Fruit fly (Drosophila melanogaster): ENCODE results near the gene sni.

Gene sni

dm6 chrX:8227942-8228341 is 15.9 kb downstream of the sni start:
- TF ChIP-seq CG9948 (tag; optimal IDR thresholded peaks at IDR 0.05) (no peak), CG8301 (tag; optimal IDR thresholded peaks at IDR 0.05) (no peak), CG34367 (tag; optimal IDR thresholded peaks at IDR 0.05) (no peak), gl (tag; optimal IDR thresholded peaks at IDR 0.05) (no peak)

dm6 chrX:8215855-8216586 is 27.8 kb downstream of the sni start:
- TF ChIP-seq CG15710 (tag; optimal IDR thresholded peaks at IDR 0.05) (no peak), CG8159 (tag; optimal IDR thresholded peaks at IDR 0.05) (no peak), CG13204 (GFP tag; optimal IDR thresholded peaks at IDR 0.05) (no peak), fd96Ca (GFP tag; IDR thresholded peaks at IDR 0.05) (peak; percentile 6; the same call in 1 of the 3 replicates), CG12605 (GFP tag; IDR thresholded peaks at IDR 0.05) (no peak), CG17806 (tag; optimal IDR thresholded peaks at IDR 0.05) (no peak), EcR (GFP tag; optimal IDR thresholded peaks at IDR 0.05) (no peak), Pif1B (GFP tag; optimal IDR thresholded peaks at IDR 0.05) (no peak), CG14655 (GFP tag; optimal IDR thresholded peaks at IDR 0.05) (peak; percentile 1), Ets98B (GFP tag; IDR thresholded peaks at IDR 0.05) (no peak; the same call in 1 of the 2 replicates), D1 (tag; optimal IDR thresholded peaks at IDR 0.05) (no peak), CG10348 (GFP tag; IDR thresholded peaks at IDR 0.05) (no peak), rn (GFP tag; IDR thresholded peaks at IDR 0.05) (no peak), CG4496 (GFP tag; IDR thresholded peaks at IDR 0.05) (0 out of 3 replicates have a peak, but pooled peaks have one; percentile 46), Snoo (tag; optimal IDR thresholded peaks at IDR 0.05) (no peak), CG8301 (tag; optimal IDR thresholded peaks at IDR 0.05) (no peak)

dm6 chrX:8215094-8215854 is 28.5 kb downstream of the sni start:
- TF ChIP-seq CG8159 (tag; optimal IDR thresholded peaks at IDR 0.05) (peak; percentile 86), Snoo (tag; optimal IDR thresholded peaks at IDR 0.05) (no peak), CG15710 (tag; optimal IDR thresholded peaks at IDR 0.05) (peak; percentile 79), CG9948 (tag; optimal IDR thresholded peaks at IDR 0.05) (peak; percentile 90), gl (tag; optimal IDR thresholded peaks at IDR 0.05) (peak; percentile 2), CG17806 (tag; optimal IDR thresholded peaks at IDR 0.05) (peak; percentile 75), CG8301 (tag; optimal IDR thresholded peaks at IDR 0.05) (peak; percentile 59), D1 (tag; optimal IDR thresholded peaks at IDR 0.05) (peak; percentile 84), EcR (GFP tag; optimal IDR thresholded peaks at IDR 0.05) (peak; percentile 58), CG13204 (GFP tag; optimal IDR thresholded peaks at IDR 0.05) (no peak), Pif1B (GFP tag; optimal IDR thresholded peaks at IDR 0.05) (peak; percentile 55), CG14655 (GFP tag; optimal IDR thresholded peaks at IDR 0.05) (peak; percentile 86), Ets98B (GFP tag; IDR thresholded peaks at IDR 0.05) (no peak), CG34367 (tag; optimal IDR thresholded peaks at IDR 0.05) (peak; percentile 72)

dm6 chrX:8214017-8214416 is 29.8 kb downstream of the sni start:
- TF ChIP-seq CG8159 (tag; optimal IDR thresholded peaks at IDR 0.05) (no peak), EcR (GFP tag; optimal IDR thresholded peaks at IDR 0.05) (peak; percentile 36), fd96Ca (GFP tag; IDR thresholded peaks at IDR 0.05) (0 out of 3 replicates have a peak, but pooled peaks have one; percentile 36), CG13204 (GFP tag; optimal IDR thresholded peaks at IDR 0.05) (peak; percentile 7), CG34367 (tag; optimal IDR thresholded peaks at IDR 0.05) (peak; percentile 38), Pif1A (GFP tag; optimal IDR thresholded peaks at IDR 0.05) (no peak), CG4496 (GFP tag; IDR thresholded peaks at IDR 0.05) (peak; percentile 26; the same call in 1 of the 3 replicates), gl (tag; optimal IDR thresholded peaks at IDR 0.05) (peak; percentile 23), CG10348 (GFP tag; IDR thresholded peaks at IDR 0.05) (no peak)

- peak; percentile 51 for TF ChIP-seq Pif1A (GFP tag; optimal IDR thresholded peaks at IDR 0.05)
- TF ChIP-seq Pif1B (GFP tag; optimal IDR thresholded peaks at IDR 0.05), result peak; percentile 49
- peak; percentile 5 for TF ChIP-seq D1 (tag; optimal IDR thresholded peaks at IDR 0.05)
- TF ChIP-seq CG9948 (tag; optimal IDR thresholded peaks at IDR 0.05), result peak; percentile 80
- TF ChIP-seq gl (tag; optimal IDR thresholded peaks at IDR 0.05), result peak; percentile 6
- peak; percentile 71 for TF ChIP-seq CG8301 (tag; optimal IDR thresholded peaks at IDR 0.05)
- TF ChIP-seq Ets98B (GFP tag; IDR thresholded peaks at IDR 0.05), result peak; percentile 56
- TF ChIP-seq Snoo (tag; optimal IDR thresholded peaks at IDR 0.05), result no peak
- peak; percentile 77 for TF ChIP-seq CG15710 (tag; optimal IDR thresholded peaks at IDR 0.05)
- peak; percentile 81 for TF ChIP-seq CG14655 (GFP tag; optimal IDR thresholded peaks at IDR 0.05)
- TF ChIP-seq CG13204 (GFP tag; optimal IDR thresholded peaks at IDR 0.05), result peak; percentile 55
- TF ChIP-seq CG10348 (GFP tag; IDR thresholded peaks at IDR 0.05), result no peak
- no peak for TF ChIP-seq CG32121 (GFP tag; IDR thresholded peaks at IDR 0.05)
- TF ChIP-seq CG17806 (tag; optimal IDR thresholded peaks at IDR 0.05), result peak; percentile 72
- TF ChIP-seq rn (GFP tag; IDR thresholded peaks at IDR 0.05), result no peak
- peak; percentile 67 for TF ChIP-seq CG4496 (GFP tag; IDR thresholded peaks at IDR 0.05)
- TF ChIP-seq CG12605 (GFP tag; IDR thresholded peaks at IDR 0.05), result no peak
- TF ChIP-seq CG8159 (tag; optimal IDR thresholded peaks at IDR 0.05), result peak; percentile 80
- peak; percentile 62 for TF ChIP-seq CG34367 (tag; optimal IDR thresholded peaks at IDR 0.05)
- no peak for TF ChIP-seq EcR (GFP tag; optimal IDR thresholded peaks at IDR 0.05)
- TF ChIP-seq fd96Ca (GFP tag; IDR thresholded peaks at IDR 0.05), result peak; percentile 72; the same call in 2 of the 3 replicates
Measured at dm6 chrX:8211731-8212468, 31.9 kb downstream of the sni start.
